Fruit fly (Drosophila melanogaster): ENCODE data around the gene CG4860.

The CG4860 gene

DNA sequence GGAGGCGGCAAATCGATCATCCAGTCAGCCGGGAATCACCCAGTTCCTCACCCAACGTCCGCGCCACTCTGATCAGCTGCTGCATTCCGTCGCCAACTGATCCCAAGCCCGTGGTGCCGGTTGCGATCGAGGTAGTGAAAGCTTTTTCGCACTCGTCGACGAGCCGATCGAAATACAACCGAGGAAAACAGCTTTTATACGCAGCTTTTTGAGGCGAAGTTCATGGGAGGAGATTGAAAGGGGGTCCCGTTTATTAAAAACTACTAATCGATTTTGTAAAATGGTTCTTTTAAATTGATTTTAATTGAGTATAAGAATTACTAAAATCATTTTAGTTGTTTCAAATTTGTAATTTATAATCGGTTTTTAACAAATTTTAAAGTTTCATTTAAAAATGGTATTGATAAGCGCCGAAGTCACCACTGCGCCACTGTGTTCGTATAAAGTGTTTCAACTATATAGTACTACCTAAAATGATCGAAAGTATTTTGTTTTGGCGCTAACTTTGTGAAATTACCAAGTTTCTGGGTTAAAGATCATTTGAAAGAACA, at the start of gene CG4860 (continued):
- TF ChIP-seq CG2120 (GFP tag; optimal IDR thresholded peaks at IDR 0.05), result peak; percentile 96
- TF ChIP-seq Lim3 (GFP tag; IDR thresholded peaks at IDR 0.05), result no peak
- TF ChIP-seq sna (GFP tag; IDR thresholded peaks at IDR 0.05; ENCODE audit: partially characterized antibody), result no peak
- peak; percentile 93 for TF ChIP-seq unpg (GFP tag; optimal IDR thresholded peaks at IDR 0.05)
- no peak for TF ChIP-seq bigmax (GFP tag; optimal IDR thresholded peaks at IDR 0.05)
- peak; percentile 62 for TF ChIP-seq CG9437 (GFP tag; optimal IDR thresholded peaks at IDR 0.05)
- TF ChIP-seq CG34224 (GFP tag; IDR thresholded peaks at IDR 0.05; ENCODE audit: partially characterized antibody), result no peak
- peak; percentile 39; the same call in 1 of the 2 replicates for TF ChIP-seq Dref (GFP tag; IDR thresholded peaks at IDR 0.05)
- TF ChIP-seq gcm2 (GFP tag; optimal IDR thresholded peaks at IDR 0.05), result peak; percentile 68
- peak; percentile 50 for TF ChIP-seq CG1792 (GFP tag; optimal IDR thresholded peaks at IDR 0.05)
- peak; percentile 92 for TF ChIP-seq Xbp1 (GFP tag; optimal IDR thresholded peaks at IDR 0.05)
- peak; percentile 90 for TF ChIP-seq CG7839 (tag; optimal IDR thresholded peaks at IDR 0.05)
- TF ChIP-seq emc (GFP tag; optimal IDR thresholded peaks at IDR 0.05), result peak; percentile 73
- TF ChIP-seq croc (GFP tag; conservative IDR thresholded peaks at IDR 0.05), result peak; percentile 23; the same call in 1 of the 3 replicates
- TF ChIP-seq dimm (GFP tag; IDR thresholded peaks at IDR 0.05), result peak; percentile 7; the same call in 1 of the 2 replicates
- TF ChIP-seq CG10321 (GFP tag; IDR thresholded peaks at IDR 0.05), result peak; percentile 60
- no peak for TF ChIP-seq Trl (optimal IDR thresholded peaks at IDR 0.05)
- TF ChIP-seq Trl (GFP tag; optimal IDR thresholded peaks at IDR 0.05), result peak; percentile 92
- TF ChIP-seq CG33213 (GFP tag; optimal IDR thresholded peaks at IDR 0.05), result peak; percentile 55
- TF ChIP-seq sd (tag; optimal IDR thresholded peaks at IDR 0.05), result no peak
- TF ChIP-seq Atf6 (GFP tag; IDR thresholded peaks at IDR 0.05), result peak; percentile 89
- peak; percentile 79 for TF ChIP-seq CG9727 (GFP tag; optimal IDR thresholded peaks at IDR 0.05)
- TF ChIP-seq gem (tag; optimal IDR thresholded peaks at IDR 0.05), result peak; percentile 95
- TF ChIP-seq Dip2 (GFP tag; IDR thresholded peaks at IDR 0.05), result no peak
- peak; percentile 71 for TF ChIP-seq CG15514 (GFP tag; optimal IDR thresholded peaks at IDR 0.05)
- TF ChIP-seq wdn (GFP tag; IDR thresholded peaks at IDR 0.05), result peak; percentile 46; the same call in 1 of the 2 replicates
- TF ChIP-seq CG30020 (tag; optimal IDR thresholded peaks at IDR 0.05), result no peak
- TF ChIP-seq BtbVII (GFP tag; optimal IDR thresholded peaks at IDR 0.05), result peak; percentile 71
- peak; percentile 78 for TF ChIP-seq Nf-YC (tag; optimal IDR thresholded peaks at IDR 0.05)
- TF ChIP-seq CG34422 (GFP tag; IDR thresholded peaks at IDR 0.05), result peak; percentile 87
- peak; percentile 89 for TF ChIP-seq CG3281 (GFP tag; optimal IDR thresholded peaks at IDR 0.05)
- peak; percentile 73 for TF ChIP-seq otp (GFP tag; IDR thresholded peaks at IDR 0.05)
- TF ChIP-seq exex (tag; optimal IDR thresholded peaks at IDR 0.05), result peak; percentile 56
- no peak for TF ChIP-seq Sin3A (optimal IDR thresholded peaks at IDR 0.05)
- TF ChIP-seq CG18619 (GFP tag; optimal IDR thresholded peaks at IDR 0.05), result peak; percentile 85
- peak; percentile 78 for TF ChIP-seq CG15601 (tag; optimal IDR thresholded peaks at IDR 0.05)
- TF ChIP-seq chn (GFP tag; optimal IDR thresholded peaks at IDR 0.05), result peak; percentile 80
- no peak for TF ChIP-seq CG7745 (tag; optimal IDR thresholded peaks at IDR 0.05)
- TF ChIP-seq CG9797 (GFP tag; optimal IDR thresholded peaks at IDR 0.05), result no peak
- no peak for TF ChIP-seq oc (tag; optimal IDR thresholded peaks at IDR 0.05)
- TF ChIP-seq jigr1 (GFP tag; IDR thresholded peaks at IDR 0.05), result peak; percentile 54; the same call in 1 of the 3 replicates
- peak; percentile 16 for TF ChIP-seq YL-1 (GFP tag; optimal IDR thresholded peaks at IDR 0.05)
- TF ChIP-seq Kr (GFP tag; optimal IDR thresholded peaks at IDR 0.05), result no peak
- TF ChIP-seq ac (GFP tag; optimal IDR thresholded peaks at IDR 0.05), result no peak
- peak; percentile 68 for TF ChIP-seq ssp (GFP tag; IDR thresholded peaks at IDR 0.05)
- no peak for TF ChIP-seq CG2889 (GFP tag; IDR thresholded peaks at IDR 0.05)
- no peak for TF ChIP-seq sqz (GFP tag; optimal IDR thresholded peaks at IDR 0.05)
- peak; percentile 65 for TF ChIP-seq dm (GFP tag; optimal IDR thresholded peaks at IDR 0.05)
- TF ChIP-seq HLH54F (GFP tag; optimal IDR thresholded peaks at IDR 0.05), result peak; percentile 89
- TF ChIP-seq CG9876 (GFP tag; optimal IDR thresholded peaks at IDR 0.05), result peak; percentile 60
- peak; percentile 80 for TF ChIP-seq CG31224 (GFP tag; IDR thresholded peaks at IDR 0.05)

Data from whole organism, embryonic.